Fruit fly (Drosophila melanogaster) whole organism, embryonic: Measurements from ENCODE around the gene CG10725.

Experiments
- ATbp ChIP-seq: fragments of 200-800 bp; sonication (Bioruptor generic); optimal IDR thresholded peaks from 2 replicates; lab custom pipeline; 2017; ENCODE audit warnings: missing biosample characterization, mild to moderate bottlenecking, missing genetic modification characterization, missing genetic modification reagents
- Adf1 ChIP-seq: fragments of 200-800 bp; sonication (Bioruptor generic); IDR thresholded peaks from 2 replicates; pipeline ENCODE4 v1.3.6; 2022; ENCODE audit warnings: missing biosample characterization, missing genetic modification characterization
- Atf3 ChIP-seq: fragments of 200-800 bp; sonication (Bioruptor generic); optimal IDR thresholded peaks from 3 replicates; lab custom pipeline; 2016; ENCODE audit warnings: missing biosample characterization, missing genetic modification characterization
- Awh ChIP-seq: fragments of 200-800 bp; sonication (Bioruptor generic); IDR thresholded peaks from 2 replicates; pipeline ENCODE4, ENCODE4 v1.3.6; 2022; ENCODE audit warnings: missing biosample characterization, missing genetic modification characterization
- Blimp-1 ChIP-seq: fragments of 200-800 bp; sonication (Bioruptor generic); optimal IDR thresholded peaks from 3 replicates; lab custom pipeline; 2018; ENCODE audit warnings: missing biosample characterization, missing genetic modification characterization, mild to moderate bottlenecking, moderate library complexity, missing genetic modification reagents
- BtbVII ChIP-seq: fragments of 200-800 bp; sonication (Bioruptor generic); optimal IDR thresholded peaks from 3 replicates; lab custom pipeline; 2017; ENCODE audit warnings: missing biosample characterization, mild to moderate bottlenecking, missing genetic modification characterization
- CG10274 ChIP-seq: fragments of 200-800 bp; sonication (Bioruptor generic); optimal IDR thresholded peaks from 3 replicates; lab custom pipeline; 2017; ENCODE audit warnings: missing biosample characterization, mild to moderate bottlenecking, missing genetic modification characterization
- CG10959 ChIP-seq: fragments of 200-800 bp; sonication (Bioruptor generic); IDR thresholded peaks from 2 replicates; pipeline ENCODE4 v1.3.6; 2022; ENCODE audit warnings: missing biosample characterization, missing genetic modification characterization
- CG12659 ChIP-seq: fragments of 200-800 bp; sonication (Bioruptor generic); optimal IDR thresholded peaks from 3 replicates; lab custom pipeline; 2017; ENCODE audit warnings: mild to moderate bottlenecking, missing biosample characterization, missing genetic modification reagents, missing genetic modification characterization
- CG12942 ChIP-seq: fragments of 200-800 bp; sonication (Bioruptor generic); optimal IDR thresholded peaks from 3 replicates; lab custom pipeline; 2016; ENCODE audit warnings: missing biosample characterization, missing genetic modification characterization
- CG17359 ChIP-seq: fragments of 200-800 bp; sonication (Bioruptor generic); optimal IDR thresholded peaks from 3 replicates; lab custom pipeline; 2018; ENCODE audit warnings: missing biosample characterization, mild to moderate bottlenecking, missing genetic modification characterization, moderate library complexity
- CG18476 ChIP-seq: fragments of 200-800 bp; sonication (Bioruptor generic); optimal IDR thresholded peaks from 2 replicates; lab custom pipeline; 2016; ENCODE audit warnings: missing biosample characterization, mild to moderate bottlenecking, missing genetic modification characterization
- CG18764 ChIP-seq: fragments of 200-800 bp; sonication (Bioruptor generic); optimal IDR thresholded peaks from 3 replicates; lab custom pipeline; 2016; ENCODE audit warnings: missing biosample characterization, missing genetic modification characterization
- CG2889 ChIP-seq: fragments of 200-800 bp; sonication (Bioruptor generic); IDR thresholded peaks from 3 replicates; pipeline ENCODE4 v1.3.6; 2022; ENCODE audit warnings: missing biosample characterization, missing genetic modification characterization
- CG32532 ChIP-seq: fragments of 200-800 bp; sonication (Bioruptor generic); IDR thresholded peaks from 2 replicates; pipeline ENCODE4 v1.3.6; 2022; ENCODE audit warnings: missing biosample characterization, missing genetic modification characterization
- CG34422 ChIP-seq: fragments of 200-800 bp; sonication (Bioruptor generic); IDR thresholded peaks from 3 replicates; pipeline ENCODE4 v1.3.6; 2022; ENCODE audit warnings: missing biosample characterization, missing genetic modification characterization
- CG4854 ChIP-seq: fragments of 200-800 bp; sonication (Bioruptor generic); optimal IDR thresholded peaks from 2 replicates; lab custom pipeline; 2016; ENCODE audit warnings: missing biosample characterization, missing genetic modification characterization, inconsistent platforms
- CG5953 ChIP-seq: fragments of 200-800 bp; sonication (Bioruptor generic); IDR thresholded peaks from 2 replicates; pipeline ENCODE4 v1.3.6; 2022; ENCODE audit warnings: missing biosample characterization, missing genetic modification characterization
- CG7987 ChIP-seq: fragments of 200-800 bp; sonication (Bioruptor generic); optimal IDR thresholded peaks from 2 replicates; lab custom pipeline; 2018; ENCODE audit warnings: missing biosample characterization, mild to moderate bottlenecking, missing genetic modification characterization, moderate library complexity
- CG8281 ChIP-seq: fragments of 200-800 bp; sonication (Bioruptor generic); optimal IDR thresholded peaks from 2 replicates; lab custom pipeline; 2018; ENCODE audit warnings: missing biosample characterization, mild to moderate bottlenecking, missing genetic modification characterization, moderate library complexity
- CG9876 ChIP-seq: fragments of 200-800 bp; sonication (Bioruptor generic); optimal IDR thresholded peaks from 2 replicates; lab custom pipeline; 2016; ENCODE audit warnings: missing biosample characterization, missing genetic modification characterization
- CTCF ChIP-seq: fragments of 200-800 bp; sonication (Bioruptor generic); optimal IDR thresholded peaks from 2 replicates; lab custom pipeline; 2017; ENCODE audit warnings: missing biosample characterization, mild to moderate bottlenecking, missing genetic modification characterization, moderate library complexity
- Dek ChIP-seq: fragments of 200-800 bp; sonication (Bioruptor generic); optimal IDR thresholded peaks from 3 replicates; lab custom pipeline; 2019; ENCODE audit warnings: missing biosample characterization, mild to moderate bottlenecking, missing genetic modification characterization, moderate library complexity
- Dip2 ChIP-seq: fragments of 200-800 bp; sonication (Bioruptor generic); IDR thresholded peaks from 2 replicates; pipeline ENCODE4 v1.3.6; 2022; ENCODE audit warnings: missing biosample characterization, missing genetic modification characterization
- Drgx ChIP-seq: fragments of 200-800 bp; sonication (Bioruptor generic); IDR thresholded peaks from 2 replicates; pipeline ENCODE4 v1.3.6; 2022; ENCODE audit warnings: missing biosample characterization, missing genetic modification characterization
- Ets65A ChIP-seq: fragments of 200-800 bp; sonication (Bioruptor generic); peaks from one replicate; lab custom pipeline; 2016; ENCODE audit warnings: missing biosample characterization, missing genetic modification characterization
- GATAe ChIP-seq: fragments of 200-800 bp; sonication (Bioruptor generic); conservative IDR thresholded peaks from 2 replicates; pipeline ENCODE4 v1.3.6; 2022; ENCODE audit warnings: missing biosample characterization, missing genetic modification characterization
- Gsc ChIP-seq: fragments of 200-800 bp; sonication (Bioruptor generic); IDR thresholded peaks from 2 replicates; pipeline ENCODE4 v1.3.6; 2022; ENCODE audit warnings: missing biosample characterization, missing genetic modification characterization
- Gug ChIP-seq: fragments of 200-800 bp; sonication (Bioruptor generic); IDR thresholded peaks from 4 replicates; pipeline ENCODE4 v1.3.6; 2022; ENCODE audit warnings: missing biosample characterization, missing genetic modification characterization
- HLH4C ChIP-seq: fragments of 200-800 bp; sonication (Bioruptor generic); IDR thresholded peaks from 3 replicates; pipeline ENCODE4 v1.3.6; 2022; ENCODE audit warnings: missing biosample characterization, missing genetic modification characterization; ENCODE audit not compliant: partially characterized antibody
- Med ChIP-seq: fragments of 200-800 bp; sonication (Bioruptor generic); peaks from one replicate; lab custom pipeline; 2016; ENCODE audit warnings: missing biosample characterization, missing genetic modification characterization, mild to moderate bottlenecking, inconsistent platforms, moderate library complexity
- Oaz ChIP-seq: fragments of 200-800 bp; sonication (Bioruptor generic); IDR thresholded peaks from 2 replicates; pipeline ENCODE4 v1.3.6; 2022; ENCODE audit warnings: missing biosample characterization, missing genetic modification characterization
- Sox100B ChIP-seq: fragments of 200-800 bp; sonication (Bioruptor generic); optimal IDR thresholded peaks from 3 replicates; lab custom pipeline; 2018; ENCODE audit warnings: missing biosample characterization, mild to moderate bottlenecking, missing genetic modification characterization
- Taf1 ChIP-seq: fragments of 200-800 bp; sonication (Bioruptor generic); IDR thresholded peaks from 2 replicates; pipeline ENCODE4 v1.3.6; 2022; ENCODE audit warnings: missing biosample characterization, missing genetic modification characterization
- amos ChIP-seq: fragments of 200-800 bp; sonication (Bioruptor generic); IDR thresholded peaks from 2 replicates; pipeline ENCODE4 v1.3.6; 2022; ENCODE audit warnings: missing biosample characterization, missing genetic modification characterization; ENCODE audit not compliant: partially characterized antibody
- ato ChIP-seq: fragments of 200-800 bp; sonication (Bioruptor generic); IDR thresholded peaks from 2 replicates; pipeline ENCODE4 v1.3.6; 2022; ENCODE audit warnings: missing biosample characterization, missing genetic modification characterization; ENCODE audit not compliant: partially characterized antibody
- bbx ChIP-seq: fragments of 200-800 bp; sonication (Bioruptor generic); IDR thresholded peaks from 2 replicates; pipeline ENCODE4 v1.3.6; 2022; ENCODE audit warnings: missing biosample characterization, missing genetic modification characterization; ENCODE audit not compliant: partially characterized antibody
- bsh ChIP-seq, 2 experiments: fragments of 200-800 bp; sonication (Bioruptor generic); optimal IDR thresholded peaks; 2 replicates each; lab custom pipeline; 2017 to 2018; ENCODE audit warnings: mild to moderate bottlenecking in 2 of 2, missing biosample characterization in 2 of 2, missing genetic modification characterization in 2 of 2, moderate library complexity in 1 of 2
- cas ChIP-seq: fragments of 200-800 bp; sonication (Bioruptor generic); IDR thresholded peaks from 2 replicates; pipeline ENCODE4 v1.3.6; 2022; ENCODE audit warnings: missing biosample characterization, missing genetic modification characterization
- chif ChIP-seq, 2 experiments: fragments of 200-800 bp; sonication (Bioruptor generic); optimal IDR thresholded peaks; 3 replicates each; lab custom pipeline; 2016; ENCODE audit warnings: missing biosample characterization in 2 of 2, missing genetic modification characterization in 2 of 2
- cwo ChIP-seq: fragments of 200-800 bp; sonication (Bioruptor generic); optimal IDR thresholded peaks from 3 replicates; lab custom pipeline; 2017; ENCODE audit warnings: missing biosample characterization, missing genetic modification characterization, mild to moderate bottlenecking, moderate library complexity, missing genetic modification reagents
- ems ChIP-seq: fragments of 200-800 bp; sonication (Bioruptor generic); optimal IDR thresholded peaks from 3 replicates; lab custom pipeline; 2016; ENCODE audit warnings: missing biosample characterization, missing genetic modification characterization
- fu2 ChIP-seq: fragments of 200-800 bp; sonication (Bioruptor generic); optimal IDR thresholded peaks from 2 replicates; lab custom pipeline; 2016; ENCODE audit warnings: missing biosample characterization, missing genetic modification characterization
- gt ChIP-seq: fragments of 200-800 bp; sonication (Bioruptor generic); IDR thresholded peaks from 2 replicates; pipeline ENCODE4 v1.3.6; 2022; ENCODE audit warnings: missing biosample characterization, missing genetic modification characterization
- hbn ChIP-seq: fragments of 200-800 bp; sonication (Bioruptor generic); IDR thresholded peaks from 2 replicates; pipeline ENCODE4 v1.3.6; 2022; ENCODE audit warnings: missing biosample characterization, missing genetic modification characterization; ENCODE audit not compliant: partially characterized antibody
- jigr1 ChIP-seq: fragments of 200-800 bp; sonication (Bioruptor generic); IDR thresholded peaks from 3 replicates; pipeline ENCODE4 v1.3.6; 2022; ENCODE audit warnings: missing biosample characterization, missing genetic modification characterization
- lbe ChIP-seq: fragments of 200-800 bp; sonication (Bioruptor generic); optimal IDR thresholded peaks from 2 replicates; lab custom pipeline; 2016; ENCODE audit warnings: missing biosample characterization, mild to moderate bottlenecking, missing genetic modification characterization
- luna ChIP-seq: fragments of 200-800 bp; sonication (Bioruptor generic); optimal IDR thresholded peaks from 2 replicates; lab custom pipeline; 2016; ENCODE audit warnings: missing biosample characterization, missing genetic modification characterization
- maf-S ChIP-seq: fragments of 200-800 bp; sonication (Bioruptor generic); optimal IDR thresholded peaks from 2 replicates; lab custom pipeline; 2016; ENCODE audit warnings: missing biosample characterization, missing genetic modification characterization
- run ChIP-seq: fragments of 200-800 bp; sonication (Bioruptor generic); optimal IDR thresholded peaks from 3 replicates; lab custom pipeline; 2018; ENCODE audit warnings: missing biosample characterization, mild to moderate bottlenecking, missing genetic modification characterization
- sens ChIP-seq: fragments of 200-800 bp; sonication (Bioruptor generic); peaks from one replicate; lab custom pipeline; 2016; ENCODE audit warnings: missing biosample characterization, missing genetic modification characterization
- tgo ChIP-seq: fragments of 200-800 bp; sonication (Bioruptor generic); IDR thresholded peaks from 3 replicates; pipeline ENCODE4 v1.3.6; 2022; ENCODE audit warnings: missing biosample characterization, missing genetic modification characterization
- zfh1 ChIP-seq: fragments of 200-800 bp; sonication (Bioruptor generic); IDR thresholded peaks from 3 replicates; pipeline ENCODE4 v1.3.6; 2022; ENCODE audit warnings: missing biosample characterization, missing genetic modification characterization

The CG10725 gene

dm6 chr3L:13432791-13433190 is 5.0 kb upstream of the CG10725 start (continued):
- TF ChIP-seq Dip2 (GFP tag; lab: Robert Waterston, UW) (no peak), CG4854 (GFP tag; lab: Kevin White, UChicago) (no peak), luna (GFP tag; lab: Kevin White, UChicago) (no peak), fu2 (GFP tag; lab: Kevin White, UChicago) (no peak), Oaz (GFP tag; lab: Robert Waterston, UW) (no peak), Dek (tag; lab: Kevin White, UChicago) (no peak), gt (GFP tag; lab: Robert Waterston, UW) (no peak), GATAe (GFP tag; lab: Robert Waterston, UW) (no peak), cwo (GFP tag; lab: Kevin White, UChicago) (no peak), Taf1 (GFP tag; lab: Robert Waterston, UW) (no peak), tgo (GFP tag; lab: Robert Waterston, UW) (no peak), CG32532 (GFP tag; lab: Robert Waterston, UW) (no peak), Drgx (GFP tag; lab: Robert Waterston, UW) (no peak), ATbp (GFP tag; lab: Kevin White, UChicago) (no peak), zfh1 (GFP tag; lab: Robert Waterston, UW) (no peak), CG34422 (no peak), CG2889 (GFP tag; lab: Robert Waterston, UW) (no peak), ato (GFP tag; lab: Robert Waterston, UW) (peak; percentile 53), CG17359 (tag; lab: Kevin White, UChicago) (no peak), Atf3 (no peak), Adf1 (GFP tag; lab: Robert Waterston, UW) (no peak), chif (GFP tag; optimal IDR thresholded peaks at IDR 0.05; lab: Kevin White, UChicago) (no peak), cas (no peak), CG18764 (GFP tag; lab: Kevin White, UChicago) (no peak), jigr1 (no peak), sens (peak; percentile 54), BtbVII (GFP tag; lab: Kevin White, UChicago) (no peak), CTCF (no peak), CG9876 (no peak), HLH4C (GFP tag; lab: Robert Waterston, UW) (peak; percentile 47), bsh (GFP tag; optimal IDR thresholded peaks at IDR 0.05; lab: Kevin White, UChicago) (no peak), CG10274 (GFP tag; lab: Kevin White, UChicago) (no peak), CG10959 (GFP tag; lab: Robert Waterston, UW) (no peak), amos (GFP tag; lab: Robert Waterston, UW) (peak; percentile 79), CG12659 (GFP tag; lab: Kevin White, UChicago) (no peak), Ets65A (GFP tag; lab: Kevin White, UChicago) (no peak), CG8281 (tag; lab: Kevin White, UChicago) (no peak), CG18476 (no peak), bbx (GFP tag; lab: Robert Waterston, UW) (peak; percentile 70; the same call in 1 of the 2 replicates), hbn (no peak), run (tag; lab: Kevin White, UChicago) (no peak), Med (GFP tag; lab: Kevin White, UChicago) (peak; percentile 14), CG12942 (no peak), ems (GFP tag; lab: Kevin White, UChicago) (no peak), CG5953 (GFP tag; lab: Robert Waterston, UW) (no peak), lbe (GFP tag; lab: Kevin White, UChicago) (no peak), Awh (GFP tag; lab: Robert Waterston, UW) (peak; percentile 47; the same call in 1 of the 2 replicates), Gsc (no peak), Sox100B (GFP tag; lab: Kevin White, UChicago) (no peak), Gug (GFP tag; lab: Robert Waterston, UW) (no peak), Blimp-1 (GFP tag; lab: Kevin White, UChicago) (no peak), CG7987 (GFP tag; lab: Kevin White, UChicago) (no peak), maf-S (GFP tag; lab: Kevin White, UChicago) (no peak)
